Worm (Caenorhabditis elegans) whole organism, L4/young adult: ENCODE measurements around the gene Y69A2AR.16.

ENCODE experiments used
- W03F9.2 ChIP-seq: fragments of 150-350 bp; optimal IDR thresholded peaks from 2 replicates; lab custom pipeline; 2014; ENCODE audit warnings: missing biosample characterization, missing genetic modification characterization
- dao-5 ChIP-seq: sonication (generic microtip); optimal IDR thresholded peaks from 2 replicates; lab custom pipeline; 2016; ENCODE audit warnings: missing genotype, missing genetic modification characterization, moderate library complexity, missing compliant biosample characterization
- him-1 ChIP-seq: sonication (generic microtip); optimal IDR thresholded peaks from 2 replicates; lab custom pipeline; 2016; ENCODE audit warnings: missing genotype, missing genetic modification reagents, missing genetic modification characterization, missing compliant biosample characterization

The Y69A2AR.16 gene

DNA sequence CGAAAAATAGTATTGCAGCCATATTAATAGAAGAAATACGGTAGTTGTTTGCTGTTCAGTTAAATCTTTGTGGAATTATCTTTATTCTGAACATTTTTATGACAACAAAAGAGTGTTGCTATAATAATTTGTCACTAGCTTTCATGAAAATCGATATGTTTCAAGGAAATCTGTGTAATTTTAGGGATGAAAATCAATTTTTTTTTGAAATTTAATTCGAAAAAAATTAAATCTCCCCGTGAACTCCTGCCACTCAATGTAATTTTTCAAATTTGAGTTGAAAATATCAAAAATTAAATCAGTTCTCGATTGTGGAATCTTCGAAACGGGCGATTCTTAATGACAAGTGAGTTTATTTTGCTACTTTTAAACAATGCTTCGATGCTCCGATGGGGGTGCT is 63.8 kb downstream of the Y69A2AR.16 start, which contains the start of gene Y69A2AR.46:
Gene Y69A2AR.46 (plus strand): TSS at position 301 of the 400 bp plus-strand sequence.
- no peak for TF ChIP-seq dao-5 (tag; lab: Kevin White, UChicago)
- no peak for TF ChIP-seq W03F9.2 (tag; lab: Kevin White, UChicago)
- TF ChIP-seq him-1 (tag; lab: Kevin White, UChicago), result no peak

DNA sequence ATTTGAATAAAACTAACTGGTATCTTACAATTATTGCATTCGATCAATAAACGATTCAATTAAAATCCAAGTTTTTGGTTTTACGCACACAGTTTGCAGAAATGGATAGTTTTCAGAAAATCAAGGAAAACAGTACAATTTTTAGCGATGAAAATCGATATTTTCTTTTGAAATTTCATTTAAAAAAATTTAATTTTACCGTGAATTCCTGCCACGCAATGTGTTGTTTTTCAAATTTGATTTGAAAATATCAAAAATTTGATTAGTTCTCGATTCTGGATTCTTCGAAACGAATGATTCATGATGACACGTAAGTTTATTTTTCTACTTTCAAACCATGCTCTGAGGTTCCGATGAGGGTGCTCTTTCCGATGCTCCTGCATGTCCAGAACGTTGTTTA is 64.5 kb downstream of the Y69A2AR.16 start, which contains the start of gene Y69A2AR.50:
Gene Y69A2AR.50 (plus strand): TSS at position 301 of the 400 bp plus-strand sequence.
- TF ChIP-seq him-1 (tag; lab: Kevin White, UChicago), result no peak
- no peak for TF ChIP-seq W03F9.2 (tag; lab: Kevin White, UChicago)
- no peak for TF ChIP-seq dao-5 (tag; lab: Kevin White, UChicago)

DNA sequence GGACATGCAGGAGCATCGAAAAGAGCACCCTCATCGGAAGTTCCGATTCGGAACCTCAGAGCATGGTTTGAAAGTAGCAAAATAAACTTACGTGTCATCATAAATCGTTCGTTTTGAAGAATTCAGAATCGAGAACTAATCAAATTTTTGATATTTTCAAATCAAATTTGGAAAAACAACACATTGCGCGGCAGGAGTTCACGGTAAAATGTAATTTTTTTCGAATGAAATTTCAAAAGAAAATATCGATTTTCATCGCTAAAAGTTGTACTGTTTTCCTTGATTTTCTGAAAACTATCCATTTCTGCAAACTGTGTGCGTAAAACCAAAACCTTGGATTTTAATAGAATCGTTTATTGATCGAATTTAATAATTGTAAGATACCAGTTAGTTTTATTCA is 66.4 kb downstream of the Y69A2AR.16 start, which contains the start of gene Y69A2AR.24:
Gene Y69A2AR.24 (minus strand): TSS at position 101 of the 400 bp plus-strand sequence.
- TF ChIP-seq dao-5 (tag; lab: Kevin White, UChicago) (no peak), him-1 (tag; lab: Kevin White, UChicago) (no peak), W03F9.2 (tag; lab: Kevin White, UChicago) (no peak)

DNA sequence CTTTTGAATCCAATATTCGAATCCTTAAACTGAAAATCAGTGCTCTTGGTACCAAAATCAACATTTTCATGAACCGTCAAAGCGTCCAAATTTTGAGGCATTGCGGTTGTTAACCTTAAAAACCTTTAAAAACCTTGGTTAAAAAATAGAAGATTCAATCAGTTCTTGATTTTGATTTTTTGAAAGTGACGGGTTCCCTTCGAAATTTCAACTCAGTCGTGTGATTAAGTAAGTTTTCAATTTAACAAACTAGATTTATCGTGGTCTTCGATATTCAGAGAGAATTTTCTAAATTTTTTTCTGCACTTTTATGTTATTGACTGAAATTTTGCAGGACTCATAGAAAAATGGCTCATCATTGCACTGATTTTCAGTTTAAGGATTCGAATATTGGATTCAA is 70.7 kb downstream of the Y69A2AR.16 start, which contains the start of the genes Y69A2AR.25 and Y69A2AR.12:
Gene Y69A2AR.25 (minus strand): TSS at position 101 of the 400 bp plus-strand sequence.
Gene Y69A2AR.12 (plus strand): TSS at position 348 of the 400 bp plus-strand sequence.
- TF ChIP-seq him-1 (tag; lab: Kevin White, UChicago), result no peak
- TF ChIP-seq W03F9.2 (tag; lab: Kevin White, UChicago), result no peak
- TF ChIP-seq dao-5 (tag; lab: Kevin White, UChicago), result no peak

DNA sequence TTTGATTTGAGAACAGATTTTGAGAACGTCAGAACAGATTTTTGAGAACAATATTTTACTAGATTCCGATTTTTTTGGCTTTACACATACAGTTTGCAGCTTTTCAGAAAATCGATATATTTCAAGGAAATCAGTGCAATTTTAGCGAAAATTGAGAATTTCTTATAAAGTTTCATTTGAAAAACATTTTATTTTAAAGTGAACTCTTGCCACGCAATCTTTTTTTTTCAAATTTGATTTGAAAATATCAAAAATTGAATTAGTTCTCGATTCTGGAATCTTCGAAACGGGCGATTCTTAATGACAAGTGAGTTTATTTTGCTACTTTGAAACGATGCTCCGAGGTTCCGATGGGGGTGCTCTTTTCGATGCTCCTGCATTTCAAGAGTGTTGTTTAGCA is 74.5 kb downstream of the Y69A2AR.16 start, which contains the start of gene Y69A2AR.51:
Gene Y69A2AR.51 (plus strand): TSS at position 301 of the 400 bp plus-strand sequence.
- no peak for TF ChIP-seq dao-5 (tag; lab: Kevin White, UChicago)
- no peak for TF ChIP-seq W03F9.2 (tag; lab: Kevin White, UChicago)
- TF ChIP-seq him-1 (tag; lab: Kevin White, UChicago), result no peak

DNA sequence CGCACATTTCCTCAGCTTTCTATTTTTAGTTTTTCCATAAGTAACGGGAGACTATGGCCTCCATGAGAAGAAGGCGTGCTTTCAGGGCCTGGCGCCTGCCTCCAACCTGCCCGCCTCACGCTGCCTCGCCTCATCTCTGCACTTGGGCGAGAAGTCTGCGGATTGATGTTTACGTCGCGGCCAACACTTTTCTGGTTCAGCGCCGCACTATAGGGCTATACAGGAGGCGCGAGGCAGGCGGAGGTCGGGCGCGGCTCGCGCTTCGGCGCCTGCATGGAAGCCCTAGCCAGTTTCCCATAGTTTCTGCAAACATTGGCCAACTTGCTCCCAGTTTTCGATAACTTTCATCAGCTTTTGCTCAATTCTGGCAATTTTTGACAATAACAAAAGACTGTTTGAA is 75.5 kb downstream of the Y69A2AR.16 start:
- no peak for TF ChIP-seq W03F9.2 (tag; lab: Kevin White, UChicago)
- TF ChIP-seq dao-5 (tag; lab: Kevin White, UChicago), result no peak
- no peak for TF ChIP-seq him-1 (tag; lab: Kevin White, UChicago)
